Worm (Caenorhabditis elegans) whole organism, mixed stage, embryonic: ENCODE data around the gene vab-9.

Experiments
- M03D4.4 ChIP-seq: sonication (generic microtip); optimal IDR thresholded peaks from 2 replicates; lab custom pipeline; 2017; ENCODE audit warnings: mild to moderate bottlenecking, missing genetic modification characterization, missing compliant biosample characterization
- bed-3 ChIP-seq: fragments of 200-800 bp; sonication (Bioruptor generic); optimal IDR thresholded peaks from 3 replicates; lab custom pipeline; 2018; ENCODE audit warnings: mild to moderate bottlenecking, missing genetic modification characterization, moderate library complexity, missing compliant biosample characterization
- blmp-1 ChIP-seq: fragments of 150-350 bp; optimal IDR thresholded peaks from 2 replicates; lab custom pipeline; 2014; ENCODE audit warnings: missing biosample characterization, missing genetic modification characterization
- ceh-39 ChIP-seq: fragments of 150-350 bp; optimal IDR thresholded peaks from 2 replicates; lab custom pipeline; 2014; ENCODE audit warnings: missing biosample characterization, missing genetic modification characterization
- ceh-43 ChIP-seq: fragments of 200-800 bp; sonication (Bioruptor generic); optimal IDR thresholded peaks from 2 replicates; lab custom pipeline; 2018; ENCODE audit warnings: mild to moderate bottlenecking, missing genetic modification characterization, moderate library complexity, missing compliant biosample characterization
- ceh-83 ChIP-seq: fragments of 200-800 bp; sonication (Bioruptor generic); optimal IDR thresholded peaks from 2 replicates; lab custom pipeline; 2018; ENCODE audit warnings: mild to moderate bottlenecking, missing genetic modification characterization, missing compliant biosample characterization
- cnd-1 ChIP-seq: fragments of 200-800 bp; sonication (Bioruptor generic); optimal IDR thresholded peaks from 2 replicates; lab custom pipeline; 2018; ENCODE audit warnings: mild to moderate bottlenecking, missing genetic modification characterization, missing compliant biosample characterization
- drap-1 ChIP-seq: fragments of 200-800 bp; sonication (Bioruptor generic); optimal IDR thresholded peaks from 3 replicates; lab custom pipeline; 2018; ENCODE audit warnings: mild to moderate bottlenecking, missing genetic modification characterization, missing compliant biosample characterization
- elt-3 ChIP-seq: fragments of 150-350 bp; optimal IDR thresholded peaks from 2 replicates; lab custom pipeline; 2014; ENCODE audit warnings: missing biosample characterization, missing genetic modification characterization
- flh-1 ChIP-seq: fragments of 200-800 bp; sonication (Bioruptor generic); optimal IDR thresholded peaks from 2 replicates; lab custom pipeline; 2018; ENCODE audit warnings: mild to moderate bottlenecking, missing genetic modification characterization, moderate library complexity, missing compliant biosample characterization
- ham-2 ChIP-seq: fragments of 200-800 bp; sonication (Bioruptor generic); optimal IDR thresholded peaks from 2 replicates; lab custom pipeline; 2018; ENCODE audit warnings: mild to moderate bottlenecking, missing genetic modification characterization, missing compliant biosample characterization
- hlh-1 ChIP-seq: fragments of 150-350 bp; optimal IDR thresholded peaks from 2 replicates; lab custom pipeline; 2014; ENCODE audit warnings: missing biosample characterization, missing genetic modification reagents, missing genetic modification characterization
- lin-13 ChIP-seq: fragments of 150-350 bp; optimal IDR thresholded peaks from 2 replicates; lab custom pipeline; 2014; ENCODE audit warnings: missing biosample characterization, missing genetic modification characterization
- lin-32 ChIP-seq: fragments of 200-800 bp; sonication (Bioruptor generic); optimal IDR thresholded peaks from 2 replicates; lab custom pipeline; 2018; ENCODE audit warnings: mild to moderate bottlenecking, missing genetic modification characterization, missing compliant biosample characterization
- lsy-2 ChIP-seq: fragments of 150-350 bp; optimal IDR thresholded peaks from 2 replicates; lab custom pipeline; 2014; ENCODE audit warnings: missing biosample characterization, missing genetic modification characterization
- mab-5 ChIP-seq: fragments of 150-350 bp; optimal IDR thresholded peaks from 2 replicates; lab custom pipeline; 2014; ENCODE audit warnings: missing biosample characterization, missing genetic modification characterization
- mep-1 ChIP-seq: fragments of 150-350 bp; optimal IDR thresholded peaks from 2 replicates; lab custom pipeline; 2017; ENCODE audit warnings: missing biosample characterization, missing genetic modification reagents, missing genetic modification characterization, inconsistent platforms
- nhr-12 ChIP-seq: fragments of 150-350 bp; optimal IDR thresholded peaks from 2 replicates; lab custom pipeline; 2014; ENCODE audit warnings: missing biosample characterization, missing genetic modification characterization
- nhr-2 ChIP-seq: fragments of 150-350 bp; optimal IDR thresholded peaks from 2 replicates; lab custom pipeline; 2014; ENCODE audit warnings: missing biosample characterization, missing genetic modification characterization
- nhr-237 ChIP-seq: fragments of 150-350 bp; optimal IDR thresholded peaks from 2 replicates; lab custom pipeline; 2014; ENCODE audit warnings: missing biosample characterization, missing genetic modification characterization
- nhr-76 ChIP-seq: sonication (generic microtip); optimal IDR thresholded peaks from 2 replicates; lab custom pipeline; 2017; ENCODE audit warnings: missing biosample characterization, missing genetic modification characterization
- pha-4 ChIP-seq: fragments of 150-350 bp; optimal IDR thresholded peaks from 2 replicates; lab custom pipeline; 2018; ENCODE audit warnings: missing biosample characterization, missing genetic modification reagents, missing genetic modification characterization
- sem-2 ChIP-seq: fragments of 200-800 bp; sonication (Bioruptor generic); optimal IDR thresholded peaks from 2 replicates; lab custom pipeline; 2018; ENCODE audit warnings: mild to moderate bottlenecking, missing genetic modification characterization, missing compliant biosample characterization
- snpc-4 ChIP-seq: fragments of 150-350 bp; optimal IDR thresholded peaks from 2 replicates; lab custom pipeline; 2014; ENCODE audit warnings: missing biosample characterization, missing genetic modification characterization
- unc-120 ChIP-seq: sonication (generic microtip); optimal IDR thresholded peaks from 2 replicates; lab custom pipeline; 2017; ENCODE audit warnings: missing genetic modification characterization, missing compliant biosample characterization; ENCODE audit not compliant: poor library complexity, severe bottlenecking
- unc-39 ChIP-seq: fragments of 150-350 bp; optimal IDR thresholded peaks from 2 replicates; lab custom pipeline; 2014; ENCODE audit warnings: missing biosample characterization, missing genetic modification characterization
- unc-62 ChIP-seq: fragments of 150-350 bp; optimal IDR thresholded peaks from 2 replicates; lab custom pipeline; 2014; ENCODE audit warnings: missing biosample characterization, missing genetic modification reagents, missing genetic modification characterization
- zip-8 ChIP-seq: fragments of 150-350 bp; optimal IDR thresholded peaks from 2 replicates; lab custom pipeline; 2014; ENCODE audit warnings: missing biosample characterization, missing genetic modification characterization
- ztf-11 ChIP-seq: fragments of 150-350 bp; optimal IDR thresholded peaks from 2 replicates; lab custom pipeline; 2014; ENCODE audit warnings: missing biosample characterization, missing genetic modification characterization

The vab-9 gene

DNA sequence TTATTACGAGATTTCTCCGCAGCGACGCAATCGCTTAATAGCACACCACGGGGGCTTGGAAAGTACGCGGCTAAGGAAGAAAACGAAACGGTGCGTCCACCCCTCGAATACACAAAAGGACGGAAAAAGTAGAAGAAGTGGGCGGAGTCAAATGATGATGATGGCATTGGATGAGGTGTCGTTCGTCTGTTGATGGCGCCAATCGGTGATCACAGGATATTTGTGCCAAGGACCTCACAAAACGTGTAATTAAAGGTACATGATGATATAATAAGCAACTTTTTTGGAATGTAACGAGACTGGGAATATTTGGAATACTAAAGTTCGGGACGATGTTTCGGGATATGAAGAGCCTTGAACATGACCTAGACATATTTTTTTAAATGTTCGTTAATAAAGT is 3.1 kb downstream of the vab-9 start, which contains the start of gene cutl-12:
TSS of gene cutl-12 (minus strand) at position 101 of the 400 bp plus-strand sequence.
- no peak for TF ChIP-seq unc-39 (tag; lab: Kevin White, UChicago)
- TF ChIP-seq ceh-43 (GFP tag; lab: Kevin White, UChicago), result no peak
- TF ChIP-seq bed-3 (GFP tag; lab: Kevin White, UChicago), result no peak
- no peak for TF ChIP-seq ceh-83 (GFP tag; lab: Kevin White, UChicago)

DNA sequence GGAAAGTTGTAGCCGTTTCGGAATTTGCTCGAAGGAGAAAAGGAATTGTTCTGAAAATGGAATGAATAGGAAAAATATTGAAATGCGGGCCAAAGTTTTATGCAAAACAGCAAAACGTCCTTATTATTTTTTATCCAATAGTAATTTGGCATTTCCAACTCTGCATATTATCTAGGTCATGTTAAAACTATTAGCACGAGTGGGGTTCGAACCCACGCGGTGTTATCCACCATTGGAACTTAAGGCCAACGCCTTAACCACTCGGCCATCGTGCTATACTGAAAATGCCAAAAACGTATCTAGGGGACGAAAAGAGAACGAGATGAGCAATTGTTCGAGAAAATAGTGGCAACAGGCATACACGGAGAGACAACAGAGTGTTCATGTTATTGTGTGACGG is 5.7 kb downstream of the vab-9 start:
- TF ChIP-seq ceh-43 (GFP tag; lab: Kevin White, UChicago) (no peak), mab-5 (tag; lab: Kevin White, UChicago) (no peak), sem-2 (GFP tag; lab: Kevin White, UChicago) (no peak), hlh-1 (no peak), pha-4 (no peak), ceh-39 (tag; lab: Kevin White, UChicago) (no peak), M03D4.4 (no peak), lsy-2 (tag; lab: Kevin White, UChicago) (no peak), unc-62 (GFP tag; lab: Kevin White, UChicago) (no peak), drap-1 (no peak), mep-1 (tag; lab: Kevin White, UChicago) (no peak), unc-39 (tag; lab: Kevin White, UChicago) (no peak), unc-120 (tag; lab: Kevin White, UChicago) (no peak), blmp-1 (tag; lab: Kevin White, UChicago) (no peak)

DNA sequence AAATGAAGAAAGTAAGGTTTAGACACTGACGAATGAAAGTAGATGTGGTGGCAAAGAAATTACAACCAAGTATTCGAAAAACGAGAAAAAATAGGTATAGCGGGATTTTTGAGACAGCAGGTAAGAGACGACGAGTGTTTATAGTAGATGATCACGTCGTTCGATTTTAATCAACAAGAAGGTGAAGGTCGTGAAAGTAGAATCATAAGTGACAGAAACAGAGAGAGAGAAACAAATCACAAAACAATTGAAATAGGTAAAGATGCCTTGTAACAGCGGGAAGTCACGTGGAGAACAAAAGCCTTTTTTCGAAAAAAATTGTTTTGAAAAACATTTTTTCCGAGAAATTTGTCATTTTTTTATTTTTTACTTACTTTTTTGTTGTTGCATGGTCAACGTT is 7.4 kb downstream of the vab-9 start, which contains the start of gene T22C8.6:
TSS of gene T22C8.6 (minus strand) at position 194 of the 400 bp plus-strand sequence.
- TF ChIP-seq lsy-2 (tag; lab: Kevin White, UChicago), result no peak
- TF ChIP-seq snpc-4 (tag; lab: Kevin White, UChicago), result no peak
- TF ChIP-seq unc-120 (tag; lab: Kevin White, UChicago), result no peak
- TF ChIP-seq cnd-1 (tag; lab: Kevin White, UChicago), result no peak
- no peak for TF ChIP-seq lin-13
- no peak for TF ChIP-seq ztf-11
- TF ChIP-seq flh-1 (GFP tag; lab: Kevin White, UChicago), result no peak
- no peak for TF ChIP-seq unc-62 (GFP tag; lab: Kevin White, UChicago)
- no peak for TF ChIP-seq hlh-1
- no peak for TF ChIP-seq bed-3 (GFP tag; lab: Kevin White, UChicago)
- no peak for TF ChIP-seq elt-3 (tag; lab: Kevin White, UChicago)
- TF ChIP-seq drap-1, result no peak
- TF ChIP-seq M03D4.4, result no peak
- TF ChIP-seq nhr-76, result no peak
- TF ChIP-seq sem-2 (GFP tag; lab: Kevin White, UChicago), result no peak
- no peak for TF ChIP-seq ham-2 (GFP tag; lab: Kevin White, UChicago)

DNA sequence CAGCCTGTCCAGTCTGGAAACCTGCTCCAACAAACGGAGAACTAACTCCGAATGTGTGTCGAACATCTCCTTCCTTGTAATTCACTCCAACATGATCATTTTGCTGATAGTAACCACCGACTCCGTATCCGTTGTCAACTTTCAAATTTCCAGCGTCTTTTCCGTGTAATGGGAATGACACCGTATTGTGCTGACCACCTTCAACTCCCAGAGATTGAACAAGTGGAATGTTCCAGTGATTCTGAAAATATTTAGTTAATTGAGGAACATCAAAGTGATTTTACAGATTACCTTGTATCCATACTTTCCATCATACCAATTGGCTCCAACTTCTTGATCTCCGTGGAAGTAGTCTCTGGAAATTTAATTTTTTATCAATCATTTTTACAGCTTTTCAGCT is 9.6 kb downstream of the vab-9 start:
- no peak for TF ChIP-seq bed-3 (GFP tag; lab: Kevin White, UChicago)
- TF ChIP-seq nhr-12 (tag; lab: Kevin White, UChicago), result no peak
- no peak for TF ChIP-seq drap-1
- TF ChIP-seq lsy-2 (tag; lab: Kevin White, UChicago), result no peak
- TF ChIP-seq lin-32 (GFP tag; lab: Kevin White, UChicago), result no peak
- TF ChIP-seq mab-5 (tag; lab: Kevin White, UChicago), result no peak
- TF ChIP-seq ham-2 (GFP tag; lab: Kevin White, UChicago), result no peak
- TF ChIP-seq ceh-83 (GFP tag; lab: Kevin White, UChicago), result no peak
- TF ChIP-seq elt-3 (tag; lab: Kevin White, UChicago), result no peak
- TF ChIP-seq nhr-2 (tag; lab: Kevin White, UChicago), result no peak
- no peak for TF ChIP-seq cnd-1 (tag; lab: Kevin White, UChicago)
- no peak for TF ChIP-seq flh-1 (GFP tag; lab: Kevin White, UChicago)

DNA sequence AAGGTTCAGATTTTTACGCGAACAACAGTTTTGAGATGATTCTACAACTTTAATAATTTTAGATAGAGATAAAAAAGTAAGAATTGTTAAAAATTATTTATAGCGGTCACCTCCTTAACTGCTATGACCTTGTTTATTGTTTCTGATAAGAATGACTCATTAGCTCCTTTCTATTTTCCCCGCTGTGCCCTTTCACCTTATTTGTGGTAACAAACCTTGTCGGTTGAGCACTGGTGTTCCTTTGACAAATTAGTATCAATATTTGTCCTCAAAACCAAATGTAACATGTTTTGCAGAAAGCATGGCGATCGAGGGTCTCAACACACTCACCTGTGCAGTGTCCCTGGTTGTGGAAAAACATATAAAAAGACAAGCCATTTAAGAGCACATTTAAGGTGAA is 10.9 kb downstream of the vab-9 start:
- TF ChIP-seq hlh-1 (no peak), flh-1 (GFP tag; lab: Kevin White, UChicago) (no peak), mep-1 (tag; lab: Kevin White, UChicago) (no peak), bed-3 (GFP tag; lab: Kevin White, UChicago) (no peak), ztf-11 (no peak), unc-62 (GFP tag; lab: Kevin White, UChicago) (no peak), unc-120 (tag; lab: Kevin White, UChicago) (no peak), pha-4 (no peak)

DNA sequence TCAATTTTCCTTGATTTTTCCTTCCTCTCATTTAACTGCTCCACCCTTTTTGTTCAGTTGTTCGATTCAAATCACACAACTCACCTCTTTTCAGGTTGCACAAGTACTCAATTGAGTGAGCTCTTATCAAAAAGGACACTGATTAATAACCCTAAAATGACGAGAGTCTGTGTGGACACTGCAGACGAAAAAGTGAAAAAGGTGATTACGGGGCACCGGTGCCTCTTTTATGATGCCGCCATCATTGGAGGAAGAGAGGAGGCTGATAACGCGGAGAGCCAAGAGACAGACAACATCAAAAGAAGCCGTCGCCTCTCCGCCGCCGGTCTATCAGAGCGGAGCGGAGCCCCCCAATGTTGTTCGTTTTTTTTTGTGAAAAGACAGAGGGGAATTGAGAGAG is 12.4 kb downstream of the vab-9 start, which contains the start of gene sptf-2:
TSS of gene sptf-2 (plus strand) at position 297 of the 400 bp plus-strand sequence.
- TF ChIP-seq zip-8 (tag; lab: Kevin White, UChicago) (no peak), sem-2 (GFP tag; lab: Kevin White, UChicago) (no peak), nhr-237 (tag; lab: Kevin White, UChicago) (no peak)
